Worm (Caenorhabditis elegans): ENCODE data around the gene grl-26.

ce11 chrIV:320380-320779 lies 2.2 kb downstream of the grl-26 start, which contains the start of gene dsc-4:
- TF ChIP-seq mdl-1 (tag; optimal IDR thresholded peaks at IDR 0.05) (no peak), elt-1 (tag; optimal IDR thresholded peaks at IDR 0.05) (no peak), nhr-237 (tag; optimal IDR thresholded peaks at IDR 0.05) (no peak), mbf-1 (tag; optimal IDR thresholded peaks at IDR 0.05) (no peak), ztf-11 (tag; optimal IDR thresholded peaks at IDR 0.05) (no peak), aly-2 (tag; optimal IDR thresholded peaks at IDR 0.05) (no peak)

Data from whole organism, L2 larva.